Worm (Caenorhabditis elegans) whole organism, L1 larva: ENCODE results near the gene Y116A8B.1.

Experiments used
- C04F5.9 ChIP-seq: sonication (generic microtip); optimal IDR thresholded peaks from 2 replicates; lab custom pipeline; 2016; ENCODE audit warnings: missing genetic modification characterization, missing compliant biosample characterization
- C16A3.4 ChIP-seq: fragments of 150-350 bp; optimal IDR thresholded peaks from 2 replicates; lab custom pipeline; 2014; ENCODE audit warnings: missing biosample characterization, missing genetic modification characterization
- C34B4.2 ChIP-seq: sonication (generic microtip); optimal IDR thresholded peaks from 2 replicates; lab custom pipeline; 2017; ENCODE audit warnings: mild to moderate bottlenecking, missing genetic modification characterization, missing compliant biosample characterization
- F16B12.6 ChIP-seq: fragments of 150-350 bp; optimal IDR thresholded peaks from 2 replicates; lab custom pipeline; 2014; ENCODE audit warnings: missing biosample characterization, missing genetic modification characterization
- aly-2 ChIP-seq: fragments of 150-350 bp; optimal IDR thresholded peaks from 2 replicates; lab custom pipeline; 2014; ENCODE audit warnings: missing biosample characterization, missing genetic modification characterization
- ceh-63 ChIP-seq: fragments of 200-800 bp; sonication (Bioruptor generic); optimal IDR thresholded peaks from 2 replicates; lab custom pipeline; 2018; ENCODE audit warnings: mild to moderate bottlenecking, missing genetic modification characterization, missing compliant biosample characterization
- ceh-8 ChIP-seq: fragments of 200-800 bp; sonication (Bioruptor generic); optimal IDR thresholded peaks from 2 replicates; lab custom pipeline; 2018; ENCODE audit warnings: mild to moderate bottlenecking, missing genetic modification characterization, moderate library complexity, missing compliant biosample characterization
- ces-1 ChIP-seq: fragments of 150-350 bp; optimal IDR thresholded peaks from 2 replicates; lab custom pipeline; 2014; ENCODE audit warnings: missing biosample characterization, missing genetic modification reagents, missing genetic modification characterization
- efl-1 ChIP-seq, 4 experiments: fragments of 150-350 bp; optimal IDR thresholded peaks in 3 of 4; peaks in 1 of 4; 1 replicate in 1 of 4; 2 replicates in 3 of 4; lab custom pipeline; 2014; ENCODE audit warnings: missing biosample characterization in 2 of 4, missing genetic modification characterization in 2 of 4, missing genetic modification reagents in 2 of 4
- efl-3 ChIP-seq: fragments of 200-800 bp; sonication (Bioruptor generic); optimal IDR thresholded peaks from 2 replicates; lab custom pipeline; 2018; ENCODE audit warnings: mild to moderate bottlenecking, missing genetic modification characterization, missing compliant biosample characterization
- egl-27 ChIP-seq, 2 experiments: fragments of 150-350 bp in 1 of 2; sonication (generic microtip); optimal IDR thresholded peaks; 3 replicates each; lab custom pipeline; 2017 to 2018; ENCODE audit warnings: missing biosample characterization in 2 of 2, missing genetic modification characterization in 2 of 2, missing genetic modification reagents in 2 of 2
- elt-2 ChIP-seq: sonication (generic microtip); optimal IDR thresholded peaks from 2 replicates; lab custom pipeline; 2016; ENCODE audit warnings: missing genetic modification characterization, mild to moderate bottlenecking, inconsistent platforms, missing compliant biosample characterization, missing genetic modification reagents
- fkh-4 ChIP-seq: sonication (generic microtip); optimal IDR thresholded peaks from 2 replicates; lab custom pipeline; 2016; ENCODE audit warnings: missing compliant biosample characterization, missing genetic modification characterization, borderline replicate concordance
- hlh-17 ChIP-seq: fragments of 200-800 bp; sonication (Bioruptor generic); optimal IDR thresholded peaks from 2 replicates; lab custom pipeline; 2018; ENCODE audit warnings: missing genetic modification characterization, mild to moderate bottlenecking, missing compliant biosample characterization, moderate library complexity, borderline replicate concordance
- hlh-4 ChIP-seq: sonication (generic microtip); optimal IDR thresholded peaks from 2 replicates; lab custom pipeline; 2016; ENCODE audit warnings: mild to moderate bottlenecking, missing genetic modification characterization, missing compliant biosample characterization
- hpl-2 ChIP-seq: fragments of 150-350 bp; optimal IDR thresholded peaks from 2 replicates; lab custom pipeline; 2014; ENCODE audit warnings: missing biosample characterization, missing genetic modification reagents, missing genetic modification characterization
- isw-1 ChIP-seq: fragments of 200-800 bp; sonication (Bioruptor generic); IDR thresholded peaks from 2 replicates; pipeline ENCODE4 v1.3.6; 2022; ENCODE audit warnings: missing genetic modification characterization, missing compliant biosample characterization
- jun-1 ChIP-seq: fragments of 150-350 bp; optimal IDR thresholded peaks from 2 replicates; lab custom pipeline; 2014; ENCODE audit warnings: missing biosample characterization, missing genetic modification reagents, missing genetic modification characterization
- lin-13 ChIP-seq: fragments of 150-350 bp; optimal IDR thresholded peaks from 2 replicates; lab custom pipeline; 2014; ENCODE audit warnings: missing biosample characterization, missing genetic modification reagents, missing genetic modification characterization
- lin-14 ChIP-seq: fragments of 200-800 bp; sonication (Bioruptor generic); optimal IDR thresholded peaks from 2 replicates; lab custom pipeline; 2018; ENCODE audit warnings: mild to moderate bottlenecking, missing genetic modification characterization, moderate library complexity, missing compliant biosample characterization
- lin-35 ChIP-seq, 2 experiments: fragments of 150-350 bp; optimal IDR thresholded peaks; 2 replicates each; lab custom pipeline; 2014; ENCODE audit warnings: missing biosample characterization in 2 of 2, missing genetic modification characterization in 2 of 2, missing genetic modification reagents in 2 of 2
- lin-39 ChIP-seq: fragments of 150-350 bp; optimal IDR thresholded peaks from 2 replicates; lab custom pipeline; 2014; ENCODE audit warnings: missing biosample characterization, missing genetic modification reagents, missing genetic modification characterization
- lsy-2 ChIP-seq, 2 experiments: fragments of 150-350 bp; optimal IDR thresholded peaks; 2 replicates each; lab custom pipeline; 2014; ENCODE audit warnings: missing biosample characterization in 2 of 2, missing genetic modification characterization in 2 of 2
- mab-9 ChIP-seq: fragments of 200-800 bp; sonication (Bioruptor generic); IDR thresholded peaks from 2 replicates; pipeline ENCODE4 v1.3.6; 2022; ENCODE audit warnings: missing genetic modification reagents, missing genetic modification characterization, missing compliant biosample characterization
- nhr-12 ChIP-seq: sonication (generic microtip); optimal IDR thresholded peaks from 2 replicates; lab custom pipeline; 2017; ENCODE audit warnings: missing biosample characterization, missing genetic modification characterization
- nhr-19 ChIP-seq: fragments of 200-800 bp; sonication (Bioruptor generic); conservative IDR thresholded peaks from 2 replicates; pipeline ENCODE4 v1.3.6; 2022; ENCODE audit warnings: missing genetic modification characterization, missing compliant biosample characterization
- nhr-20 ChIP-seq: sonication (generic microtip); optimal IDR thresholded peaks from 2 replicates; lab custom pipeline; 2016; ENCODE audit warnings: mild to moderate bottlenecking, missing genetic modification characterization, missing compliant biosample characterization
- nhr-71 ChIP-seq: sonication (generic microtip); optimal IDR thresholded peaks from 2 replicates; lab custom pipeline; 2016; ENCODE audit warnings: mild to moderate bottlenecking, missing genetic modification characterization, moderate library complexity, missing compliant biosample characterization
- nhr-76 ChIP-seq: sonication (generic microtip); optimal IDR thresholded peaks from 2 replicates; lab custom pipeline; 2017; ENCODE audit warnings: missing biosample characterization, missing genetic modification characterization
- nhr-77 ChIP-seq: fragments of 150-350 bp; optimal IDR thresholded peaks from 2 replicates; lab custom pipeline; 2014; ENCODE audit warnings: missing biosample characterization, missing genetic modification characterization
- nhr-90 ChIP-seq: sonication (generic microtip); optimal IDR thresholded peaks from 2 replicates; lab custom pipeline; 2016; ENCODE audit warnings: mild to moderate bottlenecking, missing genetic modification characterization, missing compliant biosample characterization; ENCODE audit not compliant: poor library complexity
- pqm-1 ChIP-seq: sonication (generic microtip); optimal IDR thresholded peaks from 3 replicates; lab custom pipeline; 2017; ENCODE audit warnings: missing biosample characterization, missing genetic modification characterization
- snpc-4 ChIP-seq: fragments of 150-350 bp; optimal IDR thresholded peaks from 2 replicates; lab custom pipeline; 2014; ENCODE audit warnings: missing biosample characterization, missing genetic modification characterization
- sptf-1 ChIP-seq: fragments of 150-350 bp; optimal IDR thresholded peaks from 2 replicates; lab custom pipeline; 2014; ENCODE audit warnings: missing biosample characterization, missing genetic modification characterization
- sup-37 ChIP-seq: fragments of 200-800 bp; sonication (Bioruptor generic); optimal IDR thresholded peaks from 2 replicates; lab custom pipeline; 2018; ENCODE audit warnings: mild to moderate bottlenecking, missing genetic modification characterization, missing compliant biosample characterization
- unc-130 ChIP-seq: fragments of 150-350 bp; optimal IDR thresholded peaks from 2 replicates; lab custom pipeline; 2017; ENCODE audit warnings: missing biosample characterization, missing genetic modification characterization, inconsistent platforms
- unc-86 ChIP-seq: sonication (generic microtip); optimal IDR thresholded peaks from 2 replicates; lab custom pipeline; 2016; ENCODE audit warnings: missing genetic modification characterization, missing compliant biosample characterization
- unc-98 ChIP-seq: fragments of 200-800 bp; sonication (Bioruptor generic); IDR thresholded peaks from 2 replicates; pipeline ENCODE4 v1.3.6; 2022; ENCODE audit warnings: missing genetic modification characterization, missing compliant biosample characterization
- vab-15 ChIP-seq: sonication (generic microtip); optimal IDR thresholded peaks from 2 replicates; lab custom pipeline; 2017; ENCODE audit warnings: missing genotype, mild to moderate bottlenecking, missing genetic modification characterization, missing compliant biosample characterization
- xbp-1 ChIP-seq: sonication (generic microtip); optimal IDR thresholded peaks from 2 replicates; lab custom pipeline; 2016; ENCODE audit warnings: missing genetic modification characterization, missing compliant biosample characterization
- zag-1 ChIP-seq: fragments of 150-350 bp; optimal IDR thresholded peaks from 2 replicates; lab custom pipeline; 2014; ENCODE audit warnings: missing biosample characterization, missing genetic modification characterization
- ztf-4 ChIP-seq: fragments of 150-350 bp; optimal IDR thresholded peaks from 2 replicates; lab custom pipeline; 2014; ENCODE audit warnings: missing biosample characterization, missing genetic modification characterization

Gene Y116A8B.1

ce11 chrIV:17174087-17174486, 42.1 kb upstream of the Y116A8B.1 start:
- TF ChIP-seq vab-15 (tag; lab: Kevin White, UChicago) (no peak), lin-14 (GFP tag; lab: Kevin White, UChicago) (no peak), lsy-2 (tag; optimal IDR thresholded peaks at IDR 0.05; lab: Kevin White, UChicago) (no peak), sptf-1 (no peak), nhr-12 (tag; lab: Kevin White, UChicago) (no peak), lin-39 (tag; lab: Kevin White, UChicago) (no peak), jun-1 (peak; percentile 0), nhr-90 (peak; percentile 35), elt-2 (tag; lab: Kevin White, UChicago) (peak; percentile 94)
- TF ChIP-seq, all 84 proteins: peak for 3

ce11 chrIV:17174980-17175379, 41.2 kb upstream of the Y116A8B.1 start:
- TF ChIP-seq efl-1 (optimal IDR thresholded peaks at IDR 0.05; lab: Kevin White, UChicago): no peak
- peak in 1 of 2 experiments; percentile 68 for TF ChIP-seq efl-1 (GFP tag; optimal IDR thresholded peaks at IDR 0.05 in 1 of 2; lab: Kevin White, UChicago)
- no peak for TF ChIP-seq hpl-2 (GFP tag; lab: Kevin White, UChicago)
- TF ChIP-seq aly-2 (tag; lab: Kevin White, UChicago): no peak
- TF ChIP-seq xbp-1: no peak
- no peak for TF ChIP-seq nhr-76 (tag; lab: Kevin White, UChicago)
- TF ChIP-seq nhr-71 (tag; lab: Kevin White, UChicago): no peak
- no peak for TF ChIP-seq snpc-4 (tag; lab: Kevin White, UChicago)

ce11 chrIV:17176177-17176576, 40.0 kb upstream of the Y116A8B.1 start, which contains the start of gene C52D10.3:
C52D10.3 (plus strand) TSS chrIV:17176477.
- TF ChIP-seq lin-14 (GFP tag; lab: Kevin White, UChicago): no peak
- TF ChIP-seq hlh-17 (GFP tag; lab: Kevin White, UChicago): no peak
- no peak for TF ChIP-seq jun-1
- TF ChIP-seq lin-13: no peak
- no peak for TF ChIP-seq ztf-4
- no peak for TF ChIP-seq nhr-20
- TF ChIP-seq C16A3.4 (tag; lab: Kevin White, UChicago): no peak
- no peak for TF ChIP-seq hpl-2 (GFP tag; lab: Kevin White, UChicago)
- TF ChIP-seq unc-130 (tag; lab: Kevin White, UChicago): no peak
- no peak for TF ChIP-seq unc-86 (tag; lab: Kevin White, UChicago)
- no peak for TF ChIP-seq C04F5.9
- no peak for TF ChIP-seq sup-37
- no peak for TF ChIP-seq aly-2 (tag; lab: Kevin White, UChicago)
- no peak for TF ChIP-seq ceh-63 (GFP tag; lab: Kevin White, UChicago)
- no peak for TF ChIP-seq efl-3 (GFP tag; lab: Kevin White, UChicago)
- TF ChIP-seq nhr-71 (tag; lab: Kevin White, UChicago): no peak
- no peak for TF ChIP-seq ceh-8 (GFP tag; lab: Kevin White, UChicago)
- TF ChIP-seq unc-98: no peak
- TF ChIP-seq lin-35 (GFP tag; optimal IDR thresholded peaks at IDR 0.05; lab: Kevin White, UChicago): no peak
- TF ChIP-seq zag-1 (tag; lab: Kevin White, UChicago): no peak

ce11 chrIV:17179071-17179470, 37.1 kb upstream of the Y116A8B.1 start:
- TF ChIP-seq elt-2 (tag; lab: Kevin White, UChicago): peak; percentile 59
- TF ChIP-seq pqm-1 (tag; lab: Kevin White, UChicago): peak; percentile 73
- TF ChIP-seq C34B4.2 (tag; lab: Kevin White, UChicago): no peak

ce11 chrIV:17179565-17179964, 36.6 kb upstream of the Y116A8B.1 start:
- peak; percentile 88 for TF ChIP-seq pqm-1 (tag; lab: Kevin White, UChicago)
- TF ChIP-seq nhr-19: no peak
- peak; percentile 4 for TF ChIP-seq elt-2 (tag; lab: Kevin White, UChicago)
- TF ChIP-seq nhr-77 (tag; lab: Kevin White, UChicago): no peak
- TF ChIP-seq egl-27 (tag; optimal IDR thresholded peaks at IDR 0.05; lab: Kevin White, UChicago): no peak
- TF ChIP-seq isw-1 (GFP tag; lab: Robert Waterston, UW): no peak
- no peak for TF ChIP-seq F16B12.6 (tag; lab: Kevin White, UChicago)
- TF ChIP-seq fkh-4 (tag; lab: Kevin White, UChicago): no peak
- TF ChIP-seq snpc-4 (tag; lab: Kevin White, UChicago): no peak
- no peak for TF ChIP-seq mab-9 (GFP tag; lab: Robert Waterston, UW)
- TF ChIP-seq vab-15 (tag; lab: Kevin White, UChicago): no peak
- TF ChIP-seq unc-130 (tag; lab: Kevin White, UChicago): no peak
- no peak for TF ChIP-seq ces-1 (GFP tag; lab: Kevin White, UChicago)
- TF ChIP-seq sup-37: no peak
- no peak for TF ChIP-seq hlh-4
- no peak for TF ChIP-seq unc-86 (tag; lab: Kevin White, UChicago)
- no peak for TF ChIP-seq ceh-8 (GFP tag; lab: Kevin White, UChicago)
